Fruit fly (Drosophila melanogaster) whole organism, prepupa: ENCODE data around the gene CG6420.

Experiments used
- CG10631 ChIP-seq: fragments of 200-800 bp; sonication (Bioruptor generic); optimal IDR thresholded peaks from 2 replicates; lab custom pipeline; 2016; ENCODE audit warnings: missing biosample characterization, missing genetic modification characterization
- CG10669 ChIP-seq: fragments of 200-800 bp; sonication (Bioruptor generic); optimal IDR thresholded peaks from 3 replicates; lab custom pipeline; 2018; ENCODE audit warnings: missing biosample characterization, mild to moderate bottlenecking, missing genetic modification characterization, moderate library complexity
- CG11294 ChIP-seq: fragments of 200-800 bp; sonication (Bioruptor generic); IDR thresholded peaks from 2 replicates; pipeline ENCODE4 v1.3.6; 2022; ENCODE audit warnings: missing biosample characterization, missing genetic modification characterization
- CG11902 ChIP-seq: fragments of 200-800 bp; sonication (Bioruptor generic); optimal IDR thresholded peaks from 3 replicates; lab custom pipeline; 2016; ENCODE audit warnings: missing biosample characterization, missing genetic modification characterization
- CG1621 ChIP-seq: fragments of 200-800 bp; sonication (Bioruptor generic); optimal IDR thresholded peaks from 3 replicates; lab custom pipeline; 2018; ENCODE audit warnings: missing biosample characterization, mild to moderate bottlenecking, missing genetic modification characterization
- CG16779 ChIP-seq: fragments of 200-800 bp; sonication (Bioruptor generic); optimal IDR thresholded peaks from 3 replicates; lab custom pipeline; 2017; ENCODE audit warnings: missing biosample characterization, mild to moderate bottlenecking, missing genetic modification characterization
- CG3032 ChIP-seq: fragments of 200-800 bp; optimal IDR thresholded peaks from 2 replicates; lab custom pipeline; 2019; ENCODE audit warnings: missing biosample characterization, mild to moderate bottlenecking, missing genetic modification characterization, moderate library complexity
- CG31627 ChIP-seq: fragments of 200-800 bp; sonication (Bioruptor generic); optimal IDR thresholded peaks from 3 replicates; lab custom pipeline; 2016; ENCODE audit warnings: missing biosample characterization, missing genetic modification characterization
- CG32006 ChIP-seq: fragments of 200-800 bp; sonication (Bioruptor generic); optimal IDR thresholded peaks from 3 replicates; lab custom pipeline; 2017; ENCODE audit warnings: missing biosample characterization, mild to moderate bottlenecking, missing genetic modification characterization
- CG34406 ChIP-seq: fragments of 200-800 bp; sonication (Bioruptor generic); optimal IDR thresholded peaks from 3 replicates; lab custom pipeline; 2016; ENCODE audit warnings: missing biosample characterization, missing genetic modification characterization
- CG3919 ChIP-seq: fragments of 200-800 bp; sonication (Bioruptor generic); optimal IDR thresholded peaks from 3 replicates; lab custom pipeline; 2016; ENCODE audit warnings: missing biosample characterization, missing genetic modification characterization
- CG4318 ChIP-seq: fragments of 200-800 bp; sonication (Bioruptor generic); optimal IDR thresholded peaks from 3 replicates; lab custom pipeline; 2017; ENCODE audit warnings: missing biosample characterization, mild to moderate bottlenecking, missing genetic modification characterization
- CG6276 ChIP-seq: fragments of 200-800 bp; sonication (Bioruptor generic); optimal IDR thresholded peaks from 2 replicates; lab custom pipeline; 2017; ENCODE audit warnings: missing biosample characterization, mild to moderate bottlenecking, missing genetic modification characterization
- CG6808 ChIP-seq: fragments of 200-800 bp; sonication (Bioruptor generic); optimal IDR thresholded peaks from 3 replicates; lab custom pipeline; 2017; ENCODE audit warnings: missing biosample characterization, missing genetic modification characterization, mild to moderate bottlenecking, moderate library complexity, missing genetic modification reagents
- CG7368 ChIP-seq: fragments of 200-800 bp; sonication (Bioruptor generic); optimal IDR thresholded peaks from 3 replicates; lab custom pipeline; 2016; ENCODE audit warnings: missing biosample characterization, missing genetic modification characterization
- CG8119 ChIP-seq: fragments of 200-800 bp; sonication (Bioruptor generic); IDR thresholded peaks from 3 replicates; pipeline ENCODE4 v1.3.6; 2022; ENCODE audit warnings: missing biosample characterization, missing genetic modification characterization
- CG8319 ChIP-seq: fragments of 200-800 bp; sonication (Bioruptor generic); optimal IDR thresholded peaks from 3 replicates; lab custom pipeline; 2016; ENCODE audit warnings: missing biosample characterization, missing genetic modification characterization
- Eip75B ChIP-seq: fragments of 200-800 bp; sonication (Bioruptor generic); optimal IDR thresholded peaks from 3 replicates; lab custom pipeline; 2016; ENCODE audit warnings: missing biosample characterization, missing genetic modification characterization
- Eip78C ChIP-seq: fragments of 200-800 bp; sonication (Bioruptor generic); peaks from one replicate; lab custom pipeline; 2016; ENCODE audit warnings: missing biosample characterization, missing genetic modification characterization
- Ets21C ChIP-seq: fragments of 200-800 bp; sonication (Bioruptor generic); optimal IDR thresholded peaks from 3 replicates; lab custom pipeline; 2016; ENCODE audit warnings: missing biosample characterization, missing genetic modification characterization
- Ets96B ChIP-seq: fragments of 200-800 bp; optimal IDR thresholded peaks from 2 replicates; lab custom pipeline; 2019; ENCODE audit warnings: missing biosample characterization, mild to moderate bottlenecking, missing genetic modification characterization, moderate library complexity
- Hr38 ChIP-seq: sonication (Bioruptor generic); optimal IDR thresholded peaks from 2 replicates; lab custom pipeline; 2016; ENCODE audit warnings: missing biosample characterization, missing genetic modification characterization
- Hr39 ChIP-seq: fragments of 200-800 bp; sonication (Bioruptor generic); optimal IDR thresholded peaks from 2 replicates; lab custom pipeline; 2016; ENCODE audit warnings: missing biosample characterization, missing genetic modification characterization
- Met ChIP-seq: fragments of 200-800 bp; sonication (Bioruptor generic); optimal IDR thresholded peaks from 3 replicates; lab custom pipeline; 2016; ENCODE audit warnings: missing biosample characterization, missing genetic modification characterization
- Smox ChIP-seq: fragments of 200-800 bp; sonication (Bioruptor generic); optimal IDR thresholded peaks from 3 replicates; lab custom pipeline; 2016; ENCODE audit warnings: missing biosample characterization, missing genetic modification characterization
- Sox102F ChIP-seq: fragments of 200-800 bp; sonication (Bioruptor generic); optimal IDR thresholded peaks from 2 replicates; lab custom pipeline; 2016; ENCODE audit warnings: missing biosample characterization, mild to moderate bottlenecking, missing genetic modification characterization
- dac ChIP-seq: fragments of 200-800 bp; sonication (Bioruptor generic); optimal IDR thresholded peaks from 2 replicates; lab custom pipeline; 2017; ENCODE audit warnings: missing biosample characterization, mild to moderate bottlenecking, missing genetic modification characterization
- dsx ChIP-seq: fragments of 200-800 bp; optimal IDR thresholded peaks from 3 replicates; lab custom pipeline; 2019; ENCODE audit warnings: missing biosample characterization, mild to moderate bottlenecking, missing genetic modification characterization, moderate library complexity; ENCODE audit not compliant: poor library complexity, severe bottlenecking
- eg ChIP-seq: fragments of 200-800 bp; sonication (Bioruptor generic); IDR thresholded peaks from 3 replicates; pipeline ENCODE4 v1.3.6; 2022; ENCODE audit warnings: missing biosample characterization, missing genetic modification characterization
- esn ChIP-seq: fragments of 200-800 bp; sonication (Bioruptor generic); optimal IDR thresholded peaks from 2 replicates; lab custom pipeline; 2016; ENCODE audit warnings: missing biosample characterization, mild to moderate bottlenecking, missing genetic modification characterization, moderate library complexity
- fd85E ChIP-seq: fragments of 200-800 bp; sonication (Bioruptor generic); optimal IDR thresholded peaks from 3 replicates; lab custom pipeline; 2016; ENCODE audit warnings: missing biosample characterization, missing genetic modification characterization
- lz ChIP-seq: fragments of 200-800 bp; sonication (Bioruptor generic); optimal IDR thresholded peaks from 3 replicates; lab custom pipeline; 2016; ENCODE audit warnings: missing biosample characterization, missing genetic modification characterization
- salr ChIP-seq, 2 experiments: fragments of 200-800 bp; sonication (Bioruptor generic); optimal IDR thresholded peaks; 3 replicates each; lab custom pipeline; 2016 to 2018; ENCODE audit warnings: missing biosample characterization in 2 of 2, missing genetic modification characterization in 2 of 2, mild to moderate bottlenecking in 1 of 2
- spab ChIP-seq: fragments of 200-800 bp; sonication (Bioruptor generic); optimal IDR thresholded peaks from 2 replicates; lab custom pipeline; 2017; ENCODE audit warnings: missing biosample characterization, mild to moderate bottlenecking, missing genetic modification characterization, missing genetic modification reagents
- ss ChIP-seq, 2 experiments: fragments of 200-800 bp; sonication (Bioruptor generic); optimal IDR thresholded peaks; 2 replicates in 1 of 2; 3 replicates in 1 of 2; lab custom pipeline; 2017 to 2018; ENCODE audit warnings: mild to moderate bottlenecking in 2 of 2, missing biosample characterization in 2 of 2, missing genetic modification characterization in 2 of 2, moderate library complexity in 1 of 2
- svp ChIP-seq: fragments of 200-800 bp; sonication (Bioruptor generic); peaks from one replicate; lab custom pipeline; 2016; ENCODE audit warnings: missing biosample characterization, missing genetic modification characterization
- topi ChIP-seq: fragments of 200-800 bp; sonication (Bioruptor generic); optimal IDR thresholded peaks from 3 replicates; lab custom pipeline; 2016; ENCODE audit warnings: missing biosample characterization, missing genetic modification characterization

CG6420 gene

DNA sequence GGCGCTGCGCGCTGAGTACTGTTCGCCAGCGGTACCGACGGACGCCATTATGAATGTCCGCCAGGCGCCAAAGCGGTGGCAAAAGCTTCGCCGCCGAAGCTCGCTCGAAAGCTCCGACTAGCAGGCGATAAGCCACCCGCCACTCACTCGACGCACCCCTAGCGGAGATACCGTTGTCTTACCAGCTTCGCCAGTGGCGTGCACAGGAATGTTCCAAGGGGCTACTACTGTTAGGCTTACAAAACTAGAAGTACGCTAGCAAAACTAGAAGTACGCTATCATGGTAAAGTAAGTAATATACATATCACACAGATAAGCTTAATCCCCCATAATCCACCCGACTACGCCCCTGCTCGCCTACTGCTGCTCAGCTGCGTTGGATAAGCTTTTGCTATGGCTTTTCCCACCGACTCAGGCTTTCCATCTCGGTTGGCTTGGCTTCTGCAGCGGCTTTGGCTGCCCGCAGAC is 10.9 kb downstream of the CG6420 start, which contains the start of gene amon (continued):
- TF ChIP-seq CG1621 (tag; lab: Kevin White, UChicago), result peak; percentile 97
- TF ChIP-seq CG16779 (tag; lab: Kevin White, UChicago), result peak; percentile 96
- TF ChIP-seq salr (GFP tag; optimal IDR thresholded peaks at IDR 0.05; lab: Kevin White, UChicago), result peak; percentile 86 to 96
- peak; percentile 96 for TF ChIP-seq dac (GFP tag; lab: Kevin White, UChicago)
- peak; percentile 99 for TF ChIP-seq eg (GFP tag; lab: Robert Waterston, UW)
- TF ChIP-seq CG3032 (tag; lab: Kevin White, UChicago), result peak; percentile 96
- TF ChIP-seq CG11902 (GFP tag; lab: Kevin White, UChicago), result peak; percentile 97
- TF ChIP-seq CG8119 (GFP tag; lab: Robert Waterston, UW), result peak; percentile 95
- TF ChIP-seq CG4318 (GFP tag; lab: Kevin White, UChicago), result peak; percentile 95
- peak; percentile 92 for TF ChIP-seq CG34406 (GFP tag; lab: Kevin White, UChicago)
- TF ChIP-seq CG3919 (GFP tag; lab: Kevin White, UChicago), result peak; percentile 97
- peak; percentile 94 for TF ChIP-seq CG6808 (GFP tag; lab: Kevin White, UChicago)
- peak; percentile 84 for TF ChIP-seq fd85E (GFP tag; lab: Kevin White, UChicago)
- peak; percentile 94 for TF ChIP-seq topi (GFP tag; lab: Kevin White, UChicago)
- TF ChIP-seq CG10669 (GFP tag; lab: Kevin White, UChicago), result peak; percentile 96
- TF ChIP-seq Sox102F (GFP tag; lab: Kevin White, UChicago), result peak; percentile 93
- TF ChIP-seq, all 60 proteins: peak for 60

DNA sequence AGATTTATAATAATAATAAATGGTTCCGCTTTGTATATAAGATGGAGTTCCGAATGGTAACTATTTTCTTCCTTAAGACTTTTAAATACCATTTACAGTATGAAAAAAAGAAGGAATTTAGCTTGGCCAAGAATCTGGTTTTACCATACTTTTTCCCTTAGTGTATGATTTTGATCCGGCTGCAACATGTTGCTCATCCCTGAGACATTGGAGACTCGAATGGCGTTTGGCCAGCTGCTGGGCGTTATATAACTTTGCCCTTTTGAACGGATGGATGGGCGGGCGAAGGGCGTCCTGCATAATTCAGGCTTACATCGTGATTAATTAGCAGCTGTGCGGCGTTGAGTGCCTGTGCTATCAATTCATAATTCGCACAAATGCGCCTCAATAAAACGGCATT is 20.7 kb downstream of the CG6420 start:
- TF ChIP-seq dsx (GFP tag; lab: Kevin White, UChicago), result no peak
- no peak for TF ChIP-seq spab (GFP tag; lab: Kevin White, UChicago)
- TF ChIP-seq CG7368, result no peak

DNA sequence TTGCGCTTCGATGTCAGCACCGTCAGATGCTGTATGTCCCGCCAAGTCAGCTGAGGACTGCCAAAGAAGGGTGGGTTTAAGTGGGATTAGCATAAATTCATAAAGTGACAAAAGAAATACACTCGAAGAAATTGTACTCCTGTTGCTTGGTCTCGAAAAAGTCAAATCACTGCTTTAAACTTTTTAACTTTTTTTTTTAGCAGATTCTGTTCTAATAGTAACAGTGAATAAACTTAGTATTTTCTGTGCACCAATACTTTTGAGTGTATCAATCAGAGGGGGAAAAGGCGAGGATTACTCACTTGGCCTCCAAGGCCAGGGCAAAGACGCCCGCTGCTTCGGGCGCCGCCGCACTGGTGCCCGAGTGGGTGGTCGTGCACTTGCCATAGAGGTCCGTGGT is 24.9 kb downstream of the CG6420 start:
- TF ChIP-seq Hr39 (GFP tag; lab: Kevin White, UChicago) (no peak), CG8319 (no peak), CG4318 (GFP tag; lab: Kevin White, UChicago) (no peak), CG11294 (no peak), CG3032 (tag; lab: Kevin White, UChicago) (no peak), Met (no peak), eg (GFP tag; lab: Robert Waterston, UW) (no peak), Ets21C (GFP tag; lab: Kevin White, UChicago) (no peak), CG32006 (GFP tag; lab: Kevin White, UChicago) (no peak), Eip78C (GFP tag; lab: Kevin White, UChicago) (no peak), ss (GFP tag; optimal IDR thresholded peaks at IDR 0.05; lab: Kevin White, UChicago) (no peak), fd85E (GFP tag; lab: Kevin White, UChicago) (no peak), lz (no peak), esn (GFP tag; lab: Kevin White, UChicago) (no peak), topi (GFP tag; lab: Kevin White, UChicago) (no peak), Eip75B (no peak), CG10631 (GFP tag; lab: Kevin White, UChicago) (no peak)

DNA sequence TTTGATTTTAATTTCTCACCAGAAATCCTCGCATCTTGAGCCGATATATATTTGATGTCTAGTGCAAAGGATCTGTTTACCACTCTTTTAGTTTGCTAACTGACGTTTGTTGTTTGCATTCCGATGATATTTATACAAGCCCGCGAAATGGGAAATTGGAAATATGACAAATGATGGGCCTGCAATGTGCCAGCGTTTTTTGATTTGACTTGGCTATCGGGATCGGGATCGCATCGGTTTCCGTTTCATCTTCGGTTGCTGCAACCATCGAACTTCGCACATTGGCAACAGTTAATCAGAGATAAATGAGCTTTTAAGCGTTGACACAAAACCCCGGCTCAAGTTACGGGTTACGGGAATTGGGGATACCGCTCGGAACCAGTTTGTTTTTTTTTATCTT is 31.5 kb downstream of the CG6420 start, which contains the start of gene TwdlQ:
TSS of gene TwdlQ (minus strand) at position 101 of the 400 bp plus-strand sequence.
- TF ChIP-seq Smox (GFP tag; lab: Kevin White, UChicago) (no peak), CG11902 (GFP tag; lab: Kevin White, UChicago) (no peak), Met (no peak)

dm6 chr3R:26690197-26690596 is 34.8 kb downstream of the CG6420 start:
- no peak for TF ChIP-seq CG7368
- TF ChIP-seq Ets96B, result no peak
- no peak for TF ChIP-seq CG31627 (GFP tag; lab: Kevin White, UChicago)
- TF ChIP-seq CG8319, result no peak
- TF ChIP-seq CG6276, result no peak
- no peak for TF ChIP-seq Hr38
- TF ChIP-seq svp, result no peak
- no peak for TF ChIP-seq Hr39 (GFP tag; lab: Kevin White, UChicago)
